Worm (Caenorhabditis elegans): ENCODE measurements around the gene srj-13.

Gene srj-13

DNA sequence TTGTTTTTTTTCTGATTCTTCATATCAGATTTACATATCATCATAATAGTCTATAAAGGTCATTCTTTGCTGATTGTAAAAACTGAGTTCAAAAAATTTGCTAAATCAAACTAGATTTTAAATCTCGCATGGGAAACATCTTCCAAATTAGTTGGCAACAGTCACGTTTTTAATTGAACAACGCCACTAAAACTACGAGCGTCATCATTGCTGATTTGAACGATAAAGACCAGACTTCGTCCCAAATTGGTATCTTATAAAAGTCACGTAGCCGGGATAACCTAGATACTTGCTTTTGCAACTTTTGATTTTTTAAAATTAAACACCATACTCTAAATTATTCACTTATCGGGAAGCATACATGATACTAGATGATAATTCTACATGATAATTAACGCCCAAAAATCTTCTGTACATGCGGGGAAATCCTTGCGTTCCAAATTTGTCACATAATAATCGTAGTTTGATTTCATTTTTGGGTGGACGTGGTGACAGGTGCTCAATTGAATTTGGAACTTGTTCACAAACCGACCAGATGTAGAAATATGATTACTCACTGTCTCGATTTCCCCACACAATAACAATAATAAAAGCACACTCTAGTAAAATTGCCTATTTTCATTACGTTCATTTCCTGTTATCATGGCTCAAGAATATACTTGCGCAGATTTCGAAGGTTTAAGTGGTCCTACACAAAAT is 14.7 kb downstream of the srj-13 start, which contains the start of gene srw-67:
Gene srw-67 (plus strand): TSS at position 643 of the 699 bp plus-strand sequence.
- TF ChIP-seq lin-40 (tag; optimal IDR thresholded peaks at IDR 0.05) (no peak), dpl-1 (GFP tag; optimal IDR thresholded peaks at IDR 0.05) (no peak)

DNA sequence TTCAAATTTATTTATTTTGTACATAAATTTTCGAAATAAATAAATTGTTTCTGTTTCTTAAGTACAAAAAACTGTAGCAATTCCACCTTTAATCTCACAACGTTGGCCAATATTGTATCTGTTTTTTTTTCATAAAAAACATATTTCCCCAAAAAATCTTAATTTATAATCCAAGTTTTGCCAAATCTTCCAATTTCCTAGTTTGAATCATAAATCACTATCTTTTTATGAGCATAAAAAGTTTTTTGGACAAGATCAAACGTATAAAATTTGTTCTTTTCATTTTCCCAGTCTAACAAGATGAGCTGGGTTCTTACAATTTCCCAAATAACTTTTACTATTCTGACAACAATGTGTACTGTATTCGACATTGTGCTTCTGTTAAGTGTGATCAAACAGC is 17.7 kb downstream of the srj-13 start, which contains the start of gene srxa-4:
Gene srxa-4 (plus strand): TSS at position 301 of the 400 bp plus-strand sequence.
- TF ChIP-seq madf-10 (tag; optimal IDR thresholded peaks at IDR 0.05) (no peak), him-1 (tag; optimal IDR thresholded peaks at IDR 0.05) (no peak), hsf-1 (GFP tag; IDR thresholded peaks at IDR 0.05) (no peak), attf-5 (GFP tag; optimal IDR thresholded peaks at IDR 0.05) (no peak), C06A6.2 (GFP tag; conservative IDR thresholded peaks at IDR 0.05) (no peak), madf-3 (GFP tag; IDR thresholded peaks at IDR 0.05) (no peak), snpc-1.3 (tag; optimal IDR thresholded peaks at IDR 0.05; ENCODE audit: insufficient read depth) (no peak), rpc-1 (optimal IDR thresholded peaks at IDR 0.05) (no peak), rpc-1 (tag; optimal IDR thresholded peaks at IDR 0.05) (no peak)

DNA sequence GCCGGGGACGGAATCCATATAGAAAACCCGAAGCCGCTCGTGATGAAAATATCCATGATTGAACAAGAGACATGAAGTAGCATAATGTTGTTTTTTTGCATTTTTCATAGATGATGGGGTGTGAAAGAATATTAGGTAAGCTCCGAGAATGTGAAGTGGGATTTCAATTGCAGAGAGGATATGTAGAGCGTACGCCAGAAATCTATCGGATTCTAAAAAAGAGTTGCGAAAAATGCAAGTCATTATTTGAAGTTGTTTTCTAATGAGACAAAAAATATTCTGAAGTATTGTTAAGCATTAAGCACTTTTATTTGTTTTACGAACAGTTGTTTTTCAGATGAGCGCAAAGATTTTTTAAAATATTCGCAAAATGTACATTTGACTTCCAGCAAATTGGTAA is 21.9 kb downstream of the srj-13 start, which contains the start of gene F18E3.10:
Gene F18E3.10 (minus strand): TSS at position 101 of the 400 bp plus-strand sequence.
- TF ChIP-seq lag-1 (GFP tag; IDR thresholded peaks at IDR 0.05) (no peak), ztf-28 (GFP tag; IDR thresholded peaks at IDR 0.05) (no peak), ets-4 (GFP tag; optimal IDR thresholded peaks at IDR 0.05) (no peak), egl-18 (GFP tag; IDR thresholded peaks at IDR 0.05) (no peak), ceh-91 (GFP tag; IDR thresholded peaks at IDR 0.05) (no peak), B0019.2 (GFP tag; conservative IDR thresholded peaks at IDR 0.05) (no peak), ceh-27 (GFP tag; optimal IDR thresholded peaks at IDR 0.05) (no peak)

DNA sequence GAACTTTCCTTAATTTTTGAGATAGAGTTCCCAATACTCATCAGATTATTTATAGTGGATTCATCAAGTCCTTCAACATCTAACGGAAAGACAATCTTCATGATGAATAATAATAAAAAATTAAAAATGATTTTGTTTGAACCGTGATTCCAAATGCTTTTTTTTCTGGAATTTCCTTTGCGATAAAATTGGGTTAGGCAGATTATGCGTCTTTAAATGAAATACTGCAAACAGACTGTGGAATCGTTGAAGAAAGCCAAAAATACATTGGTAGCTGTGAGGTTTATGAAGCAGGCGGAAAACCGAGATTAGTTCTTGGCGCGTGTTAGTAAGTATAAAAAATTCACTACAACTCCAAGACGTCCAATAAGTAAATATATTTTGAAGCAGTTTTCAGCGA is 24.1 kb downstream of the srj-13 start, which contains the start of gene srw-68:
Gene srw-68 (minus strand): TSS at position 101 of the 400 bp plus-strand sequence.
- no peak for TF ChIP-seq gei-17 (GFP tag; optimal IDR thresholded peaks at IDR 0.05)
- no peak for TF ChIP-seq ztf-26 (tag; optimal IDR thresholded peaks at IDR 0.05)
- TF ChIP-seq ztf-3 (GFP tag; optimal IDR thresholded peaks at IDR 0.05), result no peak
- TF ChIP-seq nfya-1 (tag; optimal IDR thresholded peaks at IDR 0.05; ENCODE audit: borderline replicate concordance, insufficient read depth), result no peak
- TF ChIP-seq mel-28 (tag; optimal IDR thresholded peaks at IDR 0.05; ENCODE audit: borderline replicate concordance), result no peak
- no peak for TF ChIP-seq atf-7 (tag; optimal IDR thresholded peaks at IDR 0.05)
- no peak for TF ChIP-seq tbx-9 (tag; optimal IDR thresholded peaks at IDR 0.05; ENCODE audit: borderline replicate concordance)
- TF ChIP-seq pbrm-1 (GFP tag; IDR thresholded peaks at IDR 0.05), result no peak
- no peak for TF ChIP-seq lir-1 (GFP tag; conservative IDR thresholded peaks at IDR 0.05)
- no peak for TF ChIP-seq tlf-1 (GFP tag; optimal IDR thresholded peaks at IDR 0.05)
- no peak for TF ChIP-seq ztf-22 (GFP tag; optimal IDR thresholded peaks at IDR 0.05)
- no peak for TF ChIP-seq K11D2.4 (GFP tag; IDR thresholded peaks at IDR 0.05)
- no peak for TF ChIP-seq egl-18 (GFP tag; IDR thresholded peaks at IDR 0.05)
- no peak for TF ChIP-seq snpc-3.4 (tag; optimal IDR thresholded peaks at IDR 0.05)
- no peak for TF ChIP-seq hsf-1 (GFP tag; IDR thresholded peaks at IDR 0.05)
- TF ChIP-seq T07F8.4 (tag; optimal IDR thresholded peaks at IDR 0.05), result no peak
- no peak for TF ChIP-seq ztf-25 (GFP tag; IDR thresholded peaks at IDR 0.05)
- no peak for TF ChIP-seq sea-2 (GFP tag; IDR thresholded peaks at IDR 0.05)
- TF ChIP-seq aptf-2 (GFP tag; conservative IDR thresholded peaks at IDR 0.05), result no peak
- no peak for TF ChIP-seq ama-1 (optimal IDR thresholded peaks at IDR 0.05)
- no peak for TF ChIP-seq ama-1 (GFP tag; optimal IDR thresholded peaks at IDR 0.05)
